Worm (Caenorhabditis elegans) whole organism, L2 larva: Measurements from ENCODE around the gene nhr-87.

Source experiments
- C34F6.9 ChIP-seq: fragments of 150-350 bp; optimal IDR thresholded peaks from 2 replicates; lab custom pipeline; 2014; ENCODE audit warnings: missing biosample characterization, missing genetic modification characterization
- F13H6.1 ChIP-seq: sonication (generic microtip); optimal IDR thresholded peaks from 2 replicates; lab custom pipeline; 2016; ENCODE audit warnings: missing genetic modification characterization, missing compliant biosample characterization
- Y55F3AM.14 ChIP-seq: fragments of 200-800 bp; sonication (Bioruptor generic); optimal IDR thresholded peaks from 2 replicates; lab custom pipeline; 2018; ENCODE audit warnings: mild to moderate bottlenecking, missing genetic modification characterization, missing compliant biosample characterization
- ZK546.5 ChIP-seq: sonication (generic microtip); optimal IDR thresholded peaks from 2 replicates; lab custom pipeline; 2017; ENCODE audit warnings: missing biosample characterization, missing genetic modification characterization
- alr-1 ChIP-seq: fragments of 150-350 bp; optimal IDR thresholded peaks from 2 replicates; lab custom pipeline; 2014; ENCODE audit warnings: missing biosample characterization, missing genetic modification characterization
- ama-1 ChIP-seq: fragments of 150-350 bp; optimal IDR thresholded peaks from 2 replicates; lab custom pipeline; 2018; ENCODE audit warnings: inconsistent platforms
- dmd-4 ChIP-seq: sonication (generic microtip); optimal IDR thresholded peaks from 2 replicates; lab custom pipeline; 2017; ENCODE audit warnings: missing biosample characterization, missing genetic modification characterization
- elt-1 ChIP-seq: fragments of 150-350 bp; optimal IDR thresholded peaks from 2 replicates; lab custom pipeline; 2014; ENCODE audit warnings: missing biosample characterization, missing genetic modification characterization
- elt-3 ChIP-seq: sonication (generic microtip); optimal IDR thresholded peaks from 2 replicates; lab custom pipeline; 2017; ENCODE audit warnings: missing biosample characterization, missing genetic modification characterization
- fos-1 ChIP-seq: fragments of 150-350 bp; optimal IDR thresholded peaks from 2 replicates; lab custom pipeline; 2014; ENCODE audit warnings: missing biosample characterization, missing genetic modification characterization
- gmeb-1 ChIP-seq: fragments of 150-350 bp; optimal IDR thresholded peaks from 2 replicates; lab custom pipeline; 2014; ENCODE audit warnings: missing biosample characterization, missing genetic modification characterization
- lin-11 ChIP-seq: fragments of 150-350 bp; sonication (generic microtip); optimal IDR thresholded peaks from 2 replicates; lab custom pipeline; 2014; ENCODE audit warnings: missing biosample characterization, missing genetic modification characterization, inconsistent platforms, mixed read lengths
- lin-13 ChIP-seq: fragments of 150-350 bp; optimal IDR thresholded peaks from 2 replicates; lab custom pipeline; 2014; ENCODE audit warnings: missing biosample characterization, missing genetic modification reagents, missing genetic modification characterization
- lin-39 ChIP-seq: fragments of 150-350 bp; optimal IDR thresholded peaks from 2 replicates; lab custom pipeline; 2014; ENCODE audit warnings: missing biosample characterization, missing genetic modification reagents, missing genetic modification characterization
- mab-5 ChIP-seq: fragments of 150-350 bp; optimal IDR thresholded peaks from 2 replicates; lab custom pipeline; 2014; ENCODE audit warnings: missing biosample characterization, missing genetic modification characterization
- mbf-1 ChIP-seq: sonication (generic microtip); optimal IDR thresholded peaks from 2 replicates; lab custom pipeline; 2017; ENCODE audit warnings: missing biosample characterization, missing genetic modification characterization
- mdl-1 ChIP-seq, 2 experiments: fragments of 150-350 bp in 1 of 2; sonication (generic microtip) in 1 of 2; optimal IDR thresholded peaks; 2 replicates each; lab custom pipeline; 2017; ENCODE audit warnings: missing biosample characterization in 2 of 2, missing genetic modification characterization in 2 of 2
- nhr-11 ChIP-seq: fragments of 150-350 bp; optimal IDR thresholded peaks from 2 replicates; lab custom pipeline; 2014; ENCODE audit warnings: missing biosample characterization, missing genetic modification characterization
- nhr-12 ChIP-seq: fragments of 150-350 bp; optimal IDR thresholded peaks from 2 replicates; lab custom pipeline; 2014; ENCODE audit warnings: missing biosample characterization, missing genetic modification characterization
- nhr-21 ChIP-seq: fragments of 150-350 bp; optimal IDR thresholded peaks from 2 replicates; lab custom pipeline; 2014; ENCODE audit warnings: missing biosample characterization, missing genetic modification characterization
- nhr-23 ChIP-seq: fragments of 150-350 bp; optimal IDR thresholded peaks from 2 replicates; lab custom pipeline; 2014; ENCODE audit warnings: missing biosample characterization, missing genetic modification reagents, missing genetic modification characterization
- nhr-237 ChIP-seq: fragments of 150-350 bp; optimal IDR thresholded peaks from 2 replicates; lab custom pipeline; 2014; ENCODE audit warnings: missing biosample characterization, missing genetic modification characterization
- nhr-25 ChIP-seq: fragments of 150-350 bp; sonication (generic microtip); optimal IDR thresholded peaks from 3 replicates; lab custom pipeline; 2014; ENCODE audit warnings: missing biosample characterization, missing genetic modification characterization
- peb-1 ChIP-seq: fragments of 150-350 bp; optimal IDR thresholded peaks from 2 replicates; lab custom pipeline; 2014; ENCODE audit warnings: missing biosample characterization, missing genetic modification characterization
- skn-1 ChIP-seq: sonication (generic microtip); optimal IDR thresholded peaks from 2 replicates; lab custom pipeline; 2017; ENCODE audit warnings: missing biosample characterization, missing genetic modification characterization
- sma-3 ChIP-seq: sonication (generic microtip); optimal IDR thresholded peaks from 2 replicates; lab custom pipeline; 2016; ENCODE audit warnings: missing genetic modification reagents, missing genetic modification characterization, missing compliant biosample characterization
- sma-9 ChIP-seq, 2 experiments: fragments of 150-350 bp in 1 of 2; sonication (generic microtip) in 1 of 2; optimal IDR thresholded peaks; 2 replicates each; lab custom pipeline; 2014 to 2016; ENCODE audit warnings: missing genetic modification characterization in 2 of 2, mild to moderate bottlenecking in 1 of 2, missing biosample characterization in 1 of 2, missing compliant biosample characterization in 1 of 2, missing genetic modification reagents in 1 of 2, moderate library complexity in 1 of 2
- unc-39 ChIP-seq: fragments of 150-350 bp; optimal IDR thresholded peaks from 2 replicates; lab custom pipeline; 2014; ENCODE audit warnings: missing biosample characterization, missing genetic modification characterization
- unc-55 ChIP-seq: fragments of 150-350 bp; sonication (generic microtip); optimal IDR thresholded peaks from 3 replicates; lab custom pipeline; 2014; ENCODE audit warnings: missing biosample characterization, missing genetic modification reagents, missing genetic modification characterization
- unc-62 ChIP-seq: fragments of 150-350 bp; optimal IDR thresholded peaks from 2 replicates; lab custom pipeline; 2014; ENCODE audit warnings: missing biosample characterization, missing genetic modification reagents, missing genetic modification characterization
- ztf-11 ChIP-seq: sonication (generic microtip); optimal IDR thresholded peaks from 2 replicates; lab custom pipeline; 2017; ENCODE audit warnings: missing biosample characterization, missing genetic modification characterization
- ztf-4 ChIP-seq: fragments of 150-350 bp; optimal IDR thresholded peaks from 2 replicates; lab custom pipeline; 2014; ENCODE audit warnings: missing biosample characterization, missing genetic modification characterization

Gene nhr-87

DNA sequence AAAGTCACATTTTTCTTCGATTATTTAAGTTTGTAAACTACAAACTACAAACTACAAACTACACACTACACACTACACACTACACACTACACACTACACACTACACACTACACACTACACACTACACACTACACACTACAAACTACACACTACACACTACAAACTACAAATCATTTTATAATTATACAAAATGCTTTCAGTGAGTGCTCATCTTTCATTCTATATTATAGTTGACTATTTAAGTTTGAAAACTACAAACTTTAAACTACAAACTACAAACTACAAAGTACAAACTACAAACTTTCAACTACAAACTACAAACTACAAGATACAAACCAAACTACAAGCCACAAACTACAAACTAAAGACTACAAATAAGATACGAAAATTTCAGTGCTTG is 618 bp downstream of the nhr-87 start:
- TF ChIP-seq nhr-237 (tag; lab: Kevin White, UChicago) (no peak), Y55F3AM.14 (GFP tag; lab: Kevin White, UChicago) (no peak), nhr-25 (tag; lab: Kevin White, UChicago) (no peak), elt-3 (tag; lab: Kevin White, UChicago) (no peak), F13H6.1 (tag; lab: Kevin White, UChicago) (no peak), alr-1 (no peak), sma-3 (no peak), dmd-4 (no peak)

DNA sequence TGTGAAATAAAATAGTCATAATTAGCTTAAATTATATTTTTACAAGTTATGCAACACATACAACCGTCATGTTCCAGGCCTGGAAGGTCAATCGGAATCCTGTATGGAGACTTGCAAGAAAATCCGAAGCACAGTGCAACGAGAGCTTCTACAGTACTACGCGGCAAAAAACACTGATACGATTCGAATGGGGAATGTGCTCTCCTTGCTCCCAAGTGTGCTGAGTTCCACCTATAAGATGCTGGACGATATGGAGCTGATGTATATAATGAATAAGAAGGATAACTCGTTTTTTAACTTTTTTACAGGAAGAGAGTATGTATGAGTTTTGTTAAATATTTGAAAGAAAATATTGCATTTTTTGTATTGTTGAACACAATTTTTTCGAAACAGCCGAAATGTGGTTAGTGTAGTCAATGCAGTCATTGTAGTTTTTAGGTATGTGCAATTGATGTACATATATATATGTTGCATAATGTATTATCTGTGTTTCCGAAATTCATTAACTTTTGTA is 2.6 kb downstream of the nhr-87 start, which contains the start of gene nhr-146:
nhr-146 (plus strand) TSS at position 464 of the 514 bp plus-strand sequence.
- no peak for TF ChIP-seq ama-1 (lab: Kevin White, UChicago)
- no peak for TF ChIP-seq lin-11 (tag; lab: Kevin White, UChicago)
- no peak for TF ChIP-seq C34F6.9 (tag; lab: Kevin White, UChicago)
- no peak for TF ChIP-seq ZK546.5 (tag; lab: Kevin White, UChicago)
- TF ChIP-seq skn-1 (tag; lab: Kevin White, UChicago), result no peak
- TF ChIP-seq unc-39 (tag; lab: Kevin White, UChicago), result no peak
- no peak for TF ChIP-seq sma-9 (GFP tag; optimal IDR thresholded peaks at IDR 0.05; lab: Kevin White, UChicago)
- no peak for TF ChIP-seq sma-9 (tag; optimal IDR thresholded peaks at IDR 0.05; lab: Kevin White, UChicago)
- no peak for TF ChIP-seq mab-5 (tag; lab: Kevin White, UChicago)
- no peak for TF ChIP-seq peb-1
- TF ChIP-seq nhr-23, result no peak
- no peak for TF ChIP-seq nhr-237 (tag; lab: Kevin White, UChicago)
- no peak for TF ChIP-seq sma-3
- TF ChIP-seq nhr-11 (tag; lab: Kevin White, UChicago), result no peak
- TF ChIP-seq mdl-1 (tag; optimal IDR thresholded peaks at IDR 0.05; lab: Kevin White, UChicago), result no peak
- no peak for TF ChIP-seq lin-39 (tag; lab: Kevin White, UChicago)
- TF ChIP-seq elt-1 (tag; lab: Kevin White, UChicago), result no peak

DNA sequence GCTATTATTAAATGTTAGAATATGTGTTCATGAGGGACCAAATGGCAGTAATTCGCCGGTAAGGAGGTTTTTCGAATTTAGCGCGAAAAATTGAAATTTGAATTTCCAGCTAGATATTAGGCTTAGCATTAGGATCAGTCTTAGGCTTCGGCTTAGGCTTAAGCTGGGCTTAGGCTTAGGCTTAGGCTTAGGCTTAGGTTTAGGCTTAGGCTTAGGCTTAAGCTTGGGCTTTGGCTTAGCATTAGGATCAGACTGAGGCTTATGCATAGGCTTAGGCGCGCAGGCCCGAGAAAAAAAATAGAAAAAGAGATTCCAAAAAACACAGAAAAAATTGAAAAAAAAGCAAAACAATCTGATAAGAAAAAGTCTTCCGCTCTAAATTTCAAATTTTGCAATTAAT is 4.5 kb downstream of the nhr-87 start:
- TF ChIP-seq Y55F3AM.14 (GFP tag; lab: Kevin White, UChicago), result no peak
- TF ChIP-seq dmd-4, result no peak
- no peak for TF ChIP-seq ztf-11 (tag; lab: Kevin White, UChicago)
- no peak for TF ChIP-seq unc-39 (tag; lab: Kevin White, UChicago)
- TF ChIP-seq ama-1 (lab: Kevin White, UChicago), result no peak
- no peak for TF ChIP-seq alr-1
- TF ChIP-seq nhr-21, result no peak
- TF ChIP-seq, all 48 proteins: peak for 0

DNA sequence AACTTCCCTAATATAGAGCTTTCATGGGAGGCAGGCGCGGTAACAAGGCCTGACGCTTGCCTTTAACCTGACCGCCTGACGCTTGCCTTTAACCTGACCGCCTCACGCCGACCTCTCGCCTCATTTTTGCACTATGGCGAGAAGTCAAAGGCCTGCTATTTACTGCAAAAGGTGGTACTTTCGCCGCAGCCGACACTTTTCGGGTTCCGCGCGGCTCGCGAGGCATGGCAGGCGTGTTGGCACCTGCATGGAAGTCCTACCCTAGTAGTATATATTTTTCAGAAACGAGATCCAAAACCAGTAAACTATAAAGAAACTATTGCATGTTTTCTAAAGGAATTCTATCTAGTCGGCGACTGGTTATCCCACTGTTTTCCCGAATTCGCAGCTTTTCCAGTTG is 4.9 kb downstream of the nhr-87 start:
- TF ChIP-seq skn-1 (tag; lab: Kevin White, UChicago) (no peak), unc-62 (GFP tag; lab: Kevin White, UChicago) (no peak), fos-1 (tag; lab: Kevin White, UChicago) (no peak), elt-1 (tag; lab: Kevin White, UChicago) (no peak), mab-5 (tag; lab: Kevin White, UChicago) (no peak), unc-55 (no peak), ZK546.5 (tag; lab: Kevin White, UChicago) (no peak), mdl-1 (tag; optimal IDR thresholded peaks at IDR 0.05; lab: Kevin White, UChicago) (no peak)

DNA sequence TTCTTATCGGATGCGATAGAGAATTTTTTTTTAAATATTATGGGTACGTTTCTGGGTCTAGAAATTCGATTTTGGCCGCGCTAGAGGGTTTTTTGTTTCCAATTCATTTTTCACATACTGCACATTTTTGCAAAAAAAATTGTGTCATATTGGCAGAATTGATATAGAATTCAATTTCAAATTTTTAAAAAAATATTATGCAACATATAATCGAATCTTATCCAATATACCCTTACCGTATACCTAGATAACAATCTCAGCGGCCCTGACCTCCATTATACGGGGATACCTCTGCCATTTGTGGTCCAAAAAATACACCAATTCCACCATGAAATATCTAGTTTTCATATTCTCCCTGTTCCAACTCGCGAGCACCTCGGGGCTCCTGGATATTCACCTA is 7.8 kb downstream of the nhr-87 start, which contains the start of gene cpg-24:
cpg-24 (plus strand) TSS at position 301 of the 400 bp plus-strand sequence.
- TF ChIP-seq lin-39 (tag; lab: Kevin White, UChicago), result no peak
- TF ChIP-seq nhr-23, result no peak
- TF ChIP-seq gmeb-1 (tag; lab: Kevin White, UChicago), result no peak
- no peak for TF ChIP-seq peb-1
- no peak for TF ChIP-seq unc-55
- TF ChIP-seq nhr-25 (tag; lab: Kevin White, UChicago), result no peak

DNA sequence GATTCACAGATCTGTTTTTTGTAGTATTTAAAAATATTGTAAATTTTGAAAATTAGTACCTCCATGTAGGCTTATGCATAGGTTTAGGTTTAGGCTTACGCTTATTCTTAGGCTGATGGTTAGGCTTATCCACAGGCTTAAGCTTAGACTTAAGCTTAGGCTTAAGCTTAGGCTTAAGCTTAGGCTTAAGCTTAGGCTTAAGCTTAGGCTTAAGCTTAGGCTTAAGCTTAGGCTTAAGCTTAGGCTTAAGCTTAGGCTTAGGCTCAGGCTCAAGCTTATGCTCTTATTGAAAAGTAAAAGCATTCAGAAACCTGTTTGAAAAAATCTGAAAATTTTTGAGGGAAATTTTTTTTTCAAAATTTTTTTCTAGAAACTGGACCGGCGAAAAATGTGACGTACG is 8.8 kb downstream of the nhr-87 start:
- TF ChIP-seq mbf-1 (tag; lab: Kevin White, UChicago), result no peak
- no peak for TF ChIP-seq F13H6.1 (tag; lab: Kevin White, UChicago)
- no peak for TF ChIP-seq lin-39 (tag; lab: Kevin White, UChicago)
- TF ChIP-seq C34F6.9 (tag; lab: Kevin White, UChicago), result no peak
- TF ChIP-seq unc-62 (GFP tag; lab: Kevin White, UChicago), result no peak
- TF ChIP-seq skn-1 (tag; lab: Kevin White, UChicago), result no peak
- TF ChIP-seq lin-13 (GFP tag; lab: Kevin White, UChicago), result no peak
- TF ChIP-seq nhr-12 (tag; lab: Kevin White, UChicago), result no peak
- TF ChIP-seq ztf-4, result no peak
- no peak for TF ChIP-seq nhr-21
